Worm (Caenorhabditis elegans): ENCODE data around the gene B0250.8.

DNA sequence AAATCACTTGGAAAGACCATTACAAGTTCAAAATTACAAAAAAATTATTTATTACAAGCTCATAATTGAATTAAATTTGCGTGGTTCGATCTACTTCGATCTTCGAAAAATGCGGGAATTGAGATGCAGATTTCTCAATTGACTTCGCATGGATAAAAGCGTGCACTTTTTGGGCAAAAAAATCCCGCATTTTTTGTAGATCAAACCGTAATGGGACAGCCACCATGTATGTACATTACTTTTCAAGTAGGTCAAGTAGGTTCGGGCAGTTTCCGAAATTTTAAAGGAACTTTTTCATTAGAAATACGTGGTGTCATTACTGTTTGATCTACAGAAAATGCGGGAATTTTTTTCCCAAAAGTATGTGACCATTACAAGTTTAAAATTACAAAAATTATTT, 27.3 kb upstream of the B0250.8 start:
- TF ChIP-seq egl-27 (tag; optimal IDR thresholded peaks at IDR 0.05) (no peak), ets-5 (GFP tag; IDR thresholded peaks at IDR 0.05) (no peak), nhr-12 (tag; optimal IDR thresholded peaks at IDR 0.05) (no peak), lin-39 (tag; optimal IDR thresholded peaks at IDR 0.05) (no peak), unc-62 (GFP tag; optimal IDR thresholded peaks at IDR 0.05) (no peak)
